Worm (Caenorhabditis elegans) whole organism, L1 larva: ENCODE data around the gene F41D9.2.

ENCODE experiments used
- ama-1 ChIP-seq: fragments of 150-350 bp; optimal IDR thresholded peaks from 2 replicates; lab custom pipeline; 2014
- blmp-1 ChIP-seq: fragments of 150-350 bp; optimal IDR thresholded peaks from 2 replicates; lab custom pipeline; 2014; ENCODE audit warnings: missing biosample characterization, missing genetic modification characterization
- ceh-8 ChIP-seq: fragments of 200-800 bp; sonication (Bioruptor generic); optimal IDR thresholded peaks from 2 replicates; lab custom pipeline; 2018; ENCODE audit warnings: mild to moderate bottlenecking, missing genetic modification characterization, moderate library complexity, missing compliant biosample characterization
- ceh-88 ChIP-seq: fragments of 200-800 bp; sonication (Bioruptor generic); IDR thresholded peaks from 2 replicates; pipeline ENCODE4 v1.3.6; 2022; ENCODE audit warnings: missing genetic modification characterization, missing compliant biosample characterization
- elt-3 ChIP-seq, 6 experiments: fragments of 150-350 bp in 1 of 6; sonication (generic microtip); optimal IDR thresholded peaks; 2 replicates each; lab custom pipeline; 2017 to 2018; ENCODE audit warnings: missing biosample characterization in 6 of 6, missing genetic modification characterization in 6 of 6, inconsistent platforms in 1 of 6
- isw-1 ChIP-seq: fragments of 200-800 bp; sonication (Bioruptor generic); IDR thresholded peaks from 2 replicates; pipeline ENCODE4 v1.3.6; 2022; ENCODE audit warnings: missing genetic modification characterization, missing compliant biosample characterization
- mep-1 ChIP-seq: fragments of 150-350 bp; optimal IDR thresholded peaks from 2 replicates; lab custom pipeline; 2014; ENCODE audit warnings: missing biosample characterization, missing genetic modification characterization
- nhr-12 ChIP-seq: sonication (generic microtip); optimal IDR thresholded peaks from 2 replicates; lab custom pipeline; 2017; ENCODE audit warnings: missing biosample characterization, missing genetic modification characterization
- nhr-20 ChIP-seq: sonication (generic microtip); optimal IDR thresholded peaks from 2 replicates; lab custom pipeline; 2016; ENCODE audit warnings: mild to moderate bottlenecking, missing genetic modification characterization, missing compliant biosample characterization
- nhr-237 ChIP-seq: fragments of 150-350 bp; optimal IDR thresholded peaks from 2 replicates; lab custom pipeline; 2014; ENCODE audit warnings: missing biosample characterization, missing genetic modification characterization
- nhr-28 ChIP-seq: fragments of 150-350 bp; optimal IDR thresholded peaks from 2 replicates; lab custom pipeline; 2014; ENCODE audit warnings: missing biosample characterization, missing genetic modification characterization
- snpc-4 ChIP-seq: fragments of 150-350 bp; optimal IDR thresholded peaks from 2 replicates; lab custom pipeline; 2014; ENCODE audit warnings: missing biosample characterization, missing genetic modification characterization
- unc-130 ChIP-seq: fragments of 150-350 bp; optimal IDR thresholded peaks from 2 replicates; lab custom pipeline; 2017; ENCODE audit warnings: missing biosample characterization, missing genetic modification characterization, inconsistent platforms
- zag-1 ChIP-seq: fragments of 150-350 bp; optimal IDR thresholded peaks from 2 replicates; lab custom pipeline; 2014; ENCODE audit warnings: missing biosample characterization, missing genetic modification characterization

DNA sequence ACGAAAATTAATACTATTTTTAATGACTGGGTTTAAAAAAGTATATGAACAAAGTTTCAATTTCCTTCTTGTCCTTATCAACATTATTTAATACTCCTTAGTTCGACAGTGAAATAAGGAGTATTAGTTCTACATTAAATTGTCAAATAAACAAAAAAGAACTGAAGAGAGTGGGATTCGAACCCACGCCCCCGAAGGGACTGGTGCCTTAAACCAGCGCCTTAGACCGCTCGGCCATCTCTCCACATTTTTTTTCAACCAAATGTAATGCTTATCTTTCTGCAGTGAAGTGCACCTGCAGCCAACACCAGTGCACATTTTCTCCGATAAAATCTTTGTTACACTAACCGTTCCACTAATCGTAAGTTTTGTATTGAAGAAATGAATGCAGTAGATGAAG lies 34.5 kb upstream of the F41D9.2 start:
- TF ChIP-seq ceh-8 (GFP tag; lab: Kevin White, UChicago) (no peak), ceh-88 (GFP tag; lab: Robert Waterston, UW) (no peak), nhr-237 (no peak), blmp-1 (no peak), nhr-20 (peak; percentile 10), unc-130 (tag; lab: Kevin White, UChicago) (no peak), nhr-28 (tag; lab: Kevin White, UChicago) (no peak), zag-1 (tag; lab: Kevin White, UChicago) (no peak), snpc-4 (tag; lab: Kevin White, UChicago) (no peak), isw-1 (GFP tag; lab: Robert Waterston, UW) (no peak), ama-1 (lab: Kevin White, UChicago) (no peak), elt-3 (tag; optimal IDR thresholded peaks at IDR 0.05; lab: Kevin White, UChicago) (no peak), mep-1 (tag; lab: Kevin White, UChicago) (no peak), nhr-12 (tag; lab: Kevin White, UChicago) (no peak)
